Fruit fly (Drosophila melanogaster): ENCODE measurements around the gene PSMG1.

PSMG1 gene

DNA sequence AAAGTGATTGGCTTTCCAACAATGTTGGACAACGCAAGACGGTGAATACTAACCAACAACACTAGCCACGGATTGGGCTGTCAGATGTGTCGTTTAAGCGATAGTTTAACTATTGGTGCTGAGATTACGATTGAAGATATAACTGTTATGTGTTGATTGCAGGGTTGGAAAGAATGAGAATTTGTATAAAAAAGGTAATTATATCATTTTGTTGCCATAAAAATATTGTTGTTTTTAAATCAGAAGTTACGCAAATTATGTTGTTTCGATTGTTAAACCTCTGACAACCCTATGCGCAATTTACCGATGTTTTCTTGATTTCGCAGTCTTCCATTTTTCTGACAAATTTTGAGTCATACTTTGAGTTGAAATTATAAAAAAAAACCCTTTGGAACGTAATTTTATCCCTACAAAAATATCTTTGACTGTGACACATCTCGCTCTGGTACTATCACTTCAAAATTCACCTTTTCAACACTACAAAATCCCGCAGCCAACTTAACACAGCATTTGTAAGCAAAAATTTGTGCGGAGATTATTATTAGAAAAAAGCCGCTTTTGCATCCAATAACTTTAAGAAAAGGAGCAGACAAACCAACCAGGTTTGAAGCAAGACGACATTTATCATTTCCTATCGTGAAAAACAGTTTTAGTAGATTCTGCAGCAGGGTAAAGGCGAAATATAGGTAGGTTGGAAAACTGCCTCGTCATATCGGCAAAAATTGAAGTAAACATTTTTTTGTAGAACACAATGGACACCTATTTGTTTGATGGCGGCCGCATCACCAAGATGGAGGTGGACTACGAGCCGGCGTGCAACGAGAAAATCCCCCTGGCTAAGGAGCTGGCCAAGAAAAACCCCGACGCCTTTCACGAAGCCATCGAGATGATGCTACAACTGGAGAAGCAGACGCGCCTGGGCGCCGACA lies 4.8 kb downstream of the PSMG1 start, which contains the start of the genes Hat1 and Rpn5 (continued):
- TF ChIP-seq dysf (GFP tag; IDR thresholded peaks at IDR 0.05): peak; percentile 72; the same call in 2 of the 3 replicates
- peak; percentile 77 for TF ChIP-seq trh (GFP tag; optimal IDR thresholded peaks at IDR 0.05)
- peak; percentile 48 for TF ChIP-seq org-1 (GFP tag; optimal IDR thresholded peaks at IDR 0.05)
- TF ChIP-seq NfI (GFP tag; optimal IDR thresholded peaks at IDR 0.05): peak; percentile 65
- TF ChIP-seq gce (GFP tag; IDR thresholded peaks at IDR 0.05): peak; percentile 49; the same call in 1 of the 3 replicates
- TF ChIP-seq tap (tag; optimal IDR thresholded peaks at IDR 0.05): peak; percentile 35
- peak; percentile 62; the same call in 1 of the 3 replicates for TF ChIP-seq CG11093 (GFP tag; IDR thresholded peaks at IDR 0.05)
- TF ChIP-seq pita (GFP tag; optimal IDR thresholded peaks at IDR 0.05): no peak
- TF ChIP-seq Fer2 (tag; optimal IDR thresholded peaks at IDR 0.05): peak; percentile 47
- peak; percentile 61; the same call in 1 of the 2 replicates for TF ChIP-seq CG14014 (GFP tag; IDR thresholded peaks at IDR 0.05)
- TF ChIP-seq CG17385 (GFP tag; optimal IDR thresholded peaks at IDR 0.05): peak; percentile 66
- peak; percentile 58; the same call in 2 of the 3 replicates for TF ChIP-seq zfh1 (GFP tag; IDR thresholded peaks at IDR 0.05)
- peak; percentile 87 for TF ChIP-seq Dll (GFP tag; IDR thresholded peaks at IDR 0.05; ENCODE audit: partially characterized antibody)
- TF ChIP-seq CG15269 (tag; optimal IDR thresholded peaks at IDR 0.05): peak; percentile 70
- peak; percentile 97 for TF ChIP-seq Med (GFP tag)
- peak; percentile 86 for TF ChIP-seq CG12391 (tag; optimal IDR thresholded peaks at IDR 0.05)
- peak; percentile 93 for TF ChIP-seq Hsf (GFP tag; optimal IDR thresholded peaks at IDR 0.05)
- peak; percentile 60 for TF ChIP-seq BtbVII (GFP tag; optimal IDR thresholded peaks at IDR 0.05)
- peak; percentile 84 for TF ChIP-seq phol (tag; optimal IDR thresholded peaks at IDR 0.05)
- TF ChIP-seq CG10209 (GFP tag; optimal IDR thresholded peaks at IDR 0.05): peak; percentile 77
- TF ChIP-seq CG2199 (GFP tag; IDR thresholded peaks at IDR 0.05): no peak
- TF ChIP-seq eve (GFP tag; optimal IDR thresholded peaks at IDR 0.05): no peak
- peak; percentile 60 for TF ChIP-seq CG8924 (tag; optimal IDR thresholded peaks at IDR 0.05)
- TF ChIP-seq CG16779 (GFP tag; IDR thresholded peaks at IDR 0.05): peak; percentile 46; the same call in 1 of the 2 replicates
- TF ChIP-seq ftz-f1 (GFP tag; optimal IDR thresholded peaks at IDR 0.05): peak; percentile 4
- TF ChIP-seq vfl (GFP tag; optimal IDR thresholded peaks at IDR 0.05): peak; percentile 75
- peak; percentile 78 for TF ChIP-seq sisA (GFP tag; IDR thresholded peaks at IDR 0.05)
- peak; percentile 56 for TF ChIP-seq tup (GFP tag; optimal IDR thresholded peaks at IDR 0.05)
- TF ChIP-seq row (GFP tag; IDR thresholded peaks at IDR 0.05): peak; percentile 92
- 0 out of 2 replicates have a peak, but pooled peaks have one; percentile 31 for TF ChIP-seq stc (GFP tag; IDR thresholded peaks at IDR 0.05)
- TF ChIP-seq Sry-β (GFP tag; optimal IDR thresholded peaks at IDR 0.05): peak; percentile 90
- peak; percentile 59 for TF ChIP-seq CG3407 (GFP tag; optimal IDR thresholded peaks at IDR 0.05)
- no peak for TF ChIP-seq pfk (GFP tag; optimal IDR thresholded peaks at IDR 0.05)
- no peak for TF ChIP-seq CG11696 (GFP tag; IDR thresholded peaks at IDR 0.05)
- TF ChIP-seq CG8765 (GFP tag; IDR thresholded peaks at IDR 0.05): 0 out of 2 replicates have a peak, but pooled peaks have one; percentile 33
- TF ChIP-seq pb (GFP tag; optimal IDR thresholded peaks at IDR 0.05): peak; percentile 78
- peak; percentile 81 for TF ChIP-seq CG12744 (GFP tag; optimal IDR thresholded peaks at IDR 0.05)
- peak; percentile 56 for TF ChIP-seq CG15514 (GFP tag; optimal IDR thresholded peaks at IDR 0.05)
- peak; percentile 69 for TF ChIP-seq CG12236 (GFP tag; optimal IDR thresholded peaks at IDR 0.05)
- TF ChIP-seq Ets65A (GFP tag): peak; percentile 99
- no peak for TF ChIP-seq gsb (GFP tag; IDR thresholded peaks at IDR 0.05)
- TF ChIP-seq HLH4C (GFP tag; IDR thresholded peaks at IDR 0.05; ENCODE audit: partially characterized antibody): peak; percentile 64
- TF ChIP-seq Lpt (GFP tag; optimal IDR thresholded peaks at IDR 0.05): no peak
- TF ChIP-seq Hr78 (GFP tag; optimal IDR thresholded peaks at IDR 0.05): no peak
- peak; percentile 78 for TF ChIP-seq caup (GFP tag; optimal IDR thresholded peaks at IDR 0.05; ENCODE audit: severe bottlenecking)
- TF ChIP-seq CG12942 (GFP tag; optimal IDR thresholded peaks at IDR 0.05): peak; percentile 88
- 0 out of 2 replicates have a peak, but pooled peaks have one; percentile 5 for TF ChIP-seq Ravus (GFP tag; IDR thresholded peaks at IDR 0.05)

All from whole organism, embryonic.